Worm (Caenorhabditis elegans) whole organism, L4 larva: ENCODE results near the gene nspc-20.

ENCODE experiments used
- F10B5.3 ChIP-seq: sonication (generic microtip); optimal IDR thresholded peaks from 2 replicates; lab custom pipeline; 2016; ENCODE audit warnings: mild to moderate bottlenecking, missing genetic modification characterization, missing compliant biosample characterization
- F37D6.2 ChIP-seq: sonication (generic microtip); optimal IDR thresholded peaks from 2 replicates; lab custom pipeline; 2016; ENCODE audit warnings: mild to moderate bottlenecking, missing genetic modification characterization, missing compliant biosample characterization
- F49E8.2 ChIP-seq: sonication (generic microtip); optimal IDR thresholded peaks from 2 replicates; lab custom pipeline; 2016; ENCODE audit warnings: missing compliant biosample characterization, mild to moderate bottlenecking, missing genetic modification characterization, borderline replicate concordance
- T20F7.1 ChIP-seq: fragments of 200-800 bp; sonication (Bioruptor generic); optimal IDR thresholded peaks from 2 replicates; lab custom pipeline; 2018; ENCODE audit warnings: mild to moderate bottlenecking, missing genetic modification characterization, missing compliant biosample characterization
- T26A8.4 ChIP-seq: fragments of 200-800 bp; sonication (Bioruptor generic); IDR thresholded peaks from 2 replicates; pipeline ENCODE4 v1.3.6; 2022; ENCODE audit warnings: missing genetic modification characterization, missing compliant biosample characterization
- Y105C5A.15 ChIP-seq: fragments of 200-800 bp; sonication (Bioruptor generic); IDR thresholded peaks from 2 replicates; pipeline ENCODE4 v1.3.6; 2022; ENCODE audit warnings: missing genetic modification characterization, missing compliant biosample characterization
- Y48G9A.11 ChIP-seq: fragments of 200-800 bp; sonication (Bioruptor generic); IDR thresholded peaks from 2 replicates; pipeline ENCODE4 v1.3.6; 2022; ENCODE audit warnings: missing genetic modification reagents, missing genetic modification characterization, missing compliant biosample characterization
- Y5F2A.4 ChIP-seq: fragments of 200-800 bp; sonication (Bioruptor generic); optimal IDR thresholded peaks from 2 replicates; lab custom pipeline; 2018; ENCODE audit warnings: mild to moderate bottlenecking, missing genetic modification characterization, missing compliant biosample characterization
- ZK546.5 ChIP-seq, 2 experiments: sonication (generic microtip); optimal IDR thresholded peaks; 2 replicates each; lab custom pipeline; 2017; ENCODE audit warnings: missing biosample characterization in 2 of 2, missing genetic modification characterization in 2 of 2
- ceh-28 ChIP-seq: fragments of 150-350 bp; optimal IDR thresholded peaks from 2 replicates; lab custom pipeline; 2014; ENCODE audit warnings: missing biosample characterization, missing genetic modification reagents, missing genetic modification characterization
- ceh-32 ChIP-seq: sonication (generic microtip); optimal IDR thresholded peaks from 2 replicates; lab custom pipeline; 2016; ENCODE audit warnings: mild to moderate bottlenecking, missing genetic modification characterization, missing compliant biosample characterization; ENCODE audit not compliant: poor library complexity
- ceh-82 ChIP-seq: sonication (generic microtip); optimal IDR thresholded peaks from 2 replicates; lab custom pipeline; 2017; ENCODE audit warnings: missing biosample characterization, missing genetic modification characterization
- cey-2 ChIP-seq: sonication (generic microtip); optimal IDR thresholded peaks from 3 replicates; lab custom pipeline; 2017; ENCODE audit warnings: missing genetic modification characterization, mild to moderate bottlenecking, missing compliant biosample characterization, antibody characterized with exemption, borderline replicate concordance; ENCODE audit not compliant: insufficient read depth
- ctbp-1 ChIP-seq: fragments of 200-800 bp; sonication (Bioruptor generic); IDR thresholded peaks from 2 replicates; pipeline ENCODE4 v1.3.6; 2022; ENCODE audit warnings: missing genetic modification reagents, missing genetic modification characterization, missing compliant biosample characterization
- daf-12 ChIP-seq: fragments of 150-350 bp; optimal IDR thresholded peaks from 2 replicates; lab custom pipeline; 2014; ENCODE audit warnings: missing biosample characterization, missing genetic modification reagents, missing genetic modification characterization
- daf-16 ChIP-seq, 3 experiments: sonication (generic microtip); optimal IDR thresholded peaks; 2 replicates each; lab custom pipeline; 2016 to 2017; ENCODE audit warnings: missing genetic modification characterization in 3 of 3, missing genetic modification reagents in 3 of 3, mild to moderate bottlenecking in 2 of 3, missing compliant biosample characterization in 2 of 3, missing biosample characterization in 1 of 3, moderate library complexity in 1 of 3
- daf-19 ChIP-seq: fragments of 200-800 bp; sonication (Bioruptor generic); conservative IDR thresholded peaks from 2 replicates; pipeline ENCODE4 v1.3.6; 2022; ENCODE audit warnings: missing genetic modification characterization, missing compliant biosample characterization
- dmd-9 ChIP-seq: fragments of 200-800 bp; sonication (Bioruptor generic); IDR thresholded peaks from 2 replicates; pipeline ENCODE4 v1.3.6; 2022; ENCODE audit warnings: missing genetic modification reagents, missing genetic modification characterization, missing compliant biosample characterization
- duxl-1 ChIP-seq: sonication (generic microtip); optimal IDR thresholded peaks from 2 replicates; lab custom pipeline; 2016; ENCODE audit warnings: mild to moderate bottlenecking, missing genetic modification characterization, moderate library complexity, missing compliant biosample characterization; ENCODE audit not compliant: poor library complexity
- dve-1 ChIP-seq: sonication (generic microtip); optimal IDR thresholded peaks from 2 replicates; lab custom pipeline; 2017; ENCODE audit warnings: antibody characterized with exemption, mild to moderate bottlenecking, missing genetic modification characterization, missing compliant biosample characterization; ENCODE audit not compliant: insufficient read depth
- egl-27 ChIP-seq: sonication (generic microtip); optimal IDR thresholded peaks from 3 replicates; lab custom pipeline; 2017; ENCODE audit warnings: missing biosample characterization, missing genetic modification reagents, missing genetic modification characterization
- gei-8 ChIP-seq: fragments of 200-800 bp; sonication (Bioruptor generic); optimal IDR thresholded peaks from 2 replicates; lab custom pipeline; 2018; ENCODE audit warnings: mild to moderate bottlenecking, missing genetic modification characterization, missing compliant biosample characterization
- hif-1 ChIP-seq, 2 experiments: sonication (generic microtip); optimal IDR thresholded peaks; 2 replicates each; lab custom pipeline; 2016 to 2017; ENCODE audit warnings: missing compliant biosample characterization in 2 of 2, missing genetic modification characterization in 2 of 2, missing genetic modification reagents in 2 of 2, missing genotype in 2 of 2, mild to moderate bottlenecking in 1 of 2
- hmg-1.1 ChIP-seq: fragments of 200-800 bp; sonication (Bioruptor generic); IDR thresholded peaks from 2 replicates; pipeline ENCODE4 v1.3.6; 2022; ENCODE audit warnings: missing genetic modification reagents, missing genetic modification characterization, missing compliant biosample characterization
- lim-7 ChIP-seq: fragments of 200-800 bp; sonication (Bioruptor generic); IDR thresholded peaks from 2 replicates; pipeline ENCODE4 v1.3.6; 2022; ENCODE audit warnings: missing genetic modification characterization, missing compliant biosample characterization
- lin-13 ChIP-seq: fragments of 150-350 bp; optimal IDR thresholded peaks from 2 replicates; lab custom pipeline; 2014; ENCODE audit warnings: missing biosample characterization, missing genetic modification reagents, missing genetic modification characterization
- lin-15B ChIP-seq: fragments of 150-350 bp; sonication (generic microtip); optimal IDR thresholded peaks from 3 replicates; lab custom pipeline; 2014; ENCODE audit warnings: missing biosample characterization, missing genetic modification characterization
- lin-38 ChIP-seq: fragments of 200-800 bp; sonication (Bioruptor generic); IDR thresholded peaks from 2 replicates; pipeline ENCODE4 v1.3.6; 2022; ENCODE audit warnings: missing genetic modification reagents, missing genetic modification characterization, missing compliant biosample characterization
- lin-39 ChIP-seq: fragments of 150-350 bp; optimal IDR thresholded peaks from 2 replicates; lab custom pipeline; 2014; ENCODE audit warnings: missing biosample characterization, missing genetic modification reagents, missing genetic modification characterization
- lsy-2 ChIP-seq, 2 experiments: fragments of 150-350 bp in 1 of 2; sonication (generic microtip) in 1 of 2; optimal IDR thresholded peaks; 2 replicates each; lab custom pipeline; 2014 to 2017; ENCODE audit warnings: missing biosample characterization in 2 of 2, missing genetic modification characterization in 2 of 2
- madf-5 ChIP-seq, 2 experiments: fragments of 200-800 bp; sonication (Bioruptor generic); IDR thresholded peaks; 2 replicates each; pipeline ENCODE4 v1.3.6; 2022; ENCODE audit warnings: missing compliant biosample characterization in 2 of 2, missing genetic modification characterization in 2 of 2
- madf-9 ChIP-seq: fragments of 200-800 bp; sonication (Bioruptor generic); conservative IDR thresholded peaks from 2 replicates; pipeline ENCODE4 v1.3.6; 2022; ENCODE audit warnings: missing genetic modification reagents, missing genetic modification characterization, missing compliant biosample characterization
- mep-1 ChIP-seq: fragments of 150-350 bp; sonication (generic microtip); optimal IDR thresholded peaks from 3 replicates; lab custom pipeline; 2014; ENCODE audit warnings: missing biosample characterization, missing genetic modification characterization
- nhr-11 ChIP-seq: fragments of 150-350 bp; optimal IDR thresholded peaks from 2 replicates; lab custom pipeline; 2014; ENCODE audit warnings: missing biosample characterization, missing genetic modification characterization
- nhr-111 ChIP-seq: fragments of 200-800 bp; sonication (Bioruptor generic); optimal IDR thresholded peaks from 2 replicates; lab custom pipeline; 2018; ENCODE audit warnings: mild to moderate bottlenecking, missing genetic modification characterization, missing compliant biosample characterization
- nhr-237 ChIP-seq: sonication (generic microtip); optimal IDR thresholded peaks from 2 replicates; lab custom pipeline; 2017; ENCODE audit warnings: missing biosample characterization, missing genetic modification characterization
- nhr-25 ChIP-seq: sonication (generic microtip); optimal IDR thresholded peaks from 2 replicates; lab custom pipeline; 2017; ENCODE audit warnings: missing genetic modification characterization, mild to moderate bottlenecking, missing compliant biosample characterization, antibody characterized with exemption, moderate library complexity, borderline replicate concordance; ENCODE audit not compliant: insufficient read depth
- nhr-6 ChIP-seq: fragments of 150-350 bp; optimal IDR thresholded peaks from 2 replicates; lab custom pipeline; 2014; ENCODE audit warnings: missing biosample characterization, missing genetic modification characterization
- nhr-77 ChIP-seq: fragments of 150-350 bp; optimal IDR thresholded peaks from 2 replicates; lab custom pipeline; 2014; ENCODE audit warnings: missing biosample characterization, missing genetic modification characterization
- php-3 ChIP-seq: fragments of 200-800 bp; sonication (Bioruptor generic); IDR thresholded peaks from 2 replicates; pipeline ENCODE4 v1.3.6; 2022; ENCODE audit warnings: missing genetic modification reagents, missing genetic modification characterization, missing compliant biosample characterization
- rbr-2 ChIP-seq: sonication (generic microtip); optimal IDR thresholded peaks from 2 replicates; lab custom pipeline; 2016; ENCODE audit warnings: missing genotype, missing genetic modification characterization, missing compliant biosample characterization
- sdz-12 ChIP-seq: fragments of 200-800 bp; sonication (Bioruptor generic); optimal IDR thresholded peaks from 2 replicates; lab custom pipeline; 2018; ENCODE audit warnings: mild to moderate bottlenecking, missing genetic modification characterization, missing compliant biosample characterization
- set-16 ChIP-seq: fragments of 200-800 bp; sonication (Bioruptor generic); IDR thresholded peaks from 2 replicates; pipeline ENCODE4 v1.3.6; 2022; ENCODE audit warnings: missing genetic modification reagents, missing genetic modification characterization, missing compliant biosample characterization
- skn-1 ChIP-seq: fragments of 150-350 bp; optimal IDR thresholded peaks from 2 replicates; lab custom pipeline; 2014; ENCODE audit warnings: missing biosample characterization, missing genetic modification characterization
- snpc-4 ChIP-seq: fragments of 150-350 bp; optimal IDR thresholded peaks from 2 replicates; lab custom pipeline; 2014; ENCODE audit warnings: missing biosample characterization, missing genetic modification characterization
- zag-1 ChIP-seq: fragments of 150-350 bp; optimal IDR thresholded peaks from 2 replicates; lab custom pipeline; 2014; ENCODE audit warnings: missing biosample characterization, missing genetic modification characterization
- zfp-2 ChIP-seq: sonication (generic microtip); optimal IDR thresholded peaks from 2 replicates; lab custom pipeline; 2016; ENCODE audit warnings: mild to moderate bottlenecking, missing genetic modification characterization, missing compliant biosample characterization
- zip-11 ChIP-seq: fragments of 200-800 bp; sonication (Bioruptor generic); IDR thresholded peaks from 2 replicates; pipeline ENCODE4 v1.3.6; 2022; ENCODE audit warnings: missing genetic modification characterization, missing compliant biosample characterization
- zip-2 ChIP-seq: fragments of 150-350 bp; optimal IDR thresholded peaks from 2 replicates; lab custom pipeline; 2014; ENCODE audit warnings: missing biosample characterization, missing genetic modification characterization
- ztf-11 ChIP-seq: fragments of 150-350 bp; optimal IDR thresholded peaks from 2 replicates; lab custom pipeline; 2014; ENCODE audit warnings: missing biosample characterization, missing genetic modification characterization
- ztf-7 ChIP-seq: fragments of 150-350 bp; optimal IDR thresholded peaks from 2 replicates; lab custom pipeline; 2014; ENCODE audit warnings: missing biosample characterization, missing genetic modification characterization

Gene nspc-20

ce11 chrX:14502116-14502587, 27.9 kb downstream of the nspc-20 start:
- TF ChIP-seq nhr-237 (tag; lab: Kevin White, UChicago) (no peak), hif-1 (tag; optimal IDR thresholded peaks at IDR 0.05; lab: Kevin White, UChicago) (peak in 1 of 2 experiments; percentile 71), zfp-2 (tag; lab: Kevin White, UChicago) (no peak), Y5F2A.4 (GFP tag; lab: Kevin White, UChicago) (no peak), nhr-11 (tag; lab: Kevin White, UChicago) (no peak), lin-13 (GFP tag; lab: Kevin White, UChicago) (no peak), ceh-82 (tag; lab: Kevin White, UChicago) (no peak), php-3 (GFP tag; lab: Robert Waterston, UW) (peak; percentile 97), Y48G9A.11 (GFP tag; lab: Robert Waterston, UW) (no peak), madf-9 (GFP tag; lab: Robert Waterston, UW) (no peak), ceh-32 (no peak), T20F7.1 (GFP tag; lab: Kevin White, UChicago) (peak; percentile 80), nhr-77 (tag; lab: Kevin White, UChicago) (peak; percentile 76), lsy-2 (tag; optimal IDR thresholded peaks at IDR 0.05; lab: Kevin White, UChicago) (peak in 1 of 2 experiments; percentile 49), F49E8.2 (tag; lab: Kevin White, UChicago) (no peak), ztf-11 (no peak), Y105C5A.15 (no peak), madf-5 (GFP tag; IDR thresholded peaks at IDR 0.05; lab: Robert Waterston, UW) (no peak), egl-27 (no peak), gei-8 (GFP tag; lab: Kevin White, UChicago) (peak; percentile 77), hmg-1.1 (GFP tag; lab: Robert Waterston, UW) (no peak), zip-11 (GFP tag; lab: Robert Waterston, UW) (no peak), daf-16 (GFP tag; optimal IDR thresholded peaks at IDR 0.05; lab: Kevin White, UChicago) (peak in 1 of 2 experiments; percentile 54), daf-16 (tag; optimal IDR thresholded peaks at IDR 0.05; lab: Kevin White, UChicago) (peak; percentile 95), snpc-4 (tag; lab: Kevin White, UChicago) (no peak), T26A8.4 (GFP tag; lab: Robert Waterston, UW) (no peak), duxl-1 (no peak), cey-2 (tag; lab: Kevin White, UChicago) (peak; percentile 24), skn-1 (tag; lab: Kevin White, UChicago) (no peak), nhr-6 (tag; lab: Kevin White, UChicago) (no peak), zip-2 (tag; lab: Kevin White, UChicago) (no peak), ZK546.5 (tag; optimal IDR thresholded peaks at IDR 0.05; lab: Kevin White, UChicago) (no peak), lin-39 (tag; lab: Kevin White, UChicago) (no peak), nhr-25 (tag; lab: Kevin White, UChicago) (peak; percentile 1), ctbp-1 (GFP tag; lab: Robert Waterston, UW) (no peak), daf-12 (tag; lab: Kevin White, UChicago) (no peak), rbr-2 (tag; lab: Kevin White, UChicago) (no peak), sdz-12 (GFP tag; lab: Kevin White, UChicago) (no peak), ztf-7 (tag; lab: Kevin White, UChicago) (no peak), lim-7 (no peak), dmd-9 (no peak), mep-1 (tag; lab: Kevin White, UChicago) (peak; percentile 80), lin-15B (no peak), ceh-28 (tag; lab: Kevin White, UChicago) (no peak), zag-1 (tag; lab: Kevin White, UChicago) (no peak), set-16 (GFP tag; lab: Robert Waterston, UW) (no peak), nhr-111 (no peak), lin-38 (peak; percentile 47; the same call in 1 of the 2 replicates), dve-1 (tag; lab: Kevin White, UChicago) (peak; percentile 97), daf-19 (GFP tag; lab: Robert Waterston, UW) (no peak), F37D6.2 (no peak), F10B5.3 (no peak)
